Worm (Caenorhabditis elegans) whole organism, young adult: ENCODE results near the gene rfip-1.

Experiments used
- F57A8.1 ChIP-seq: fragments of 200-800 bp; sonication (Bioruptor generic); optimal IDR thresholded peaks from 2 replicates; lab custom pipeline; 2018; ENCODE audit warnings: mild to moderate bottlenecking, missing genetic modification characterization, moderate library complexity, missing compliant biosample characterization
- efl-1 ChIP-seq: fragments of 150-350 bp; optimal IDR thresholded peaks from 2 replicates; lab custom pipeline; 2014; ENCODE audit warnings: missing biosample characterization, missing genetic modification reagents, missing genetic modification characterization
- ets-4 ChIP-seq: fragments of 200-800 bp; sonication (Bioruptor generic); optimal IDR thresholded peaks from 2 replicates; lab custom pipeline; 2018; ENCODE audit warnings: mild to moderate bottlenecking, missing genetic modification characterization, missing compliant biosample characterization
- madf-6 ChIP-seq: fragments of 200-800 bp; sonication (Bioruptor generic); IDR thresholded peaks from 2 replicates; pipeline ENCODE4 v1.3.6; 2022; ENCODE audit warnings: missing genetic modification reagents, missing genetic modification characterization, missing compliant biosample characterization
- mes-4 ChIP-seq: sonication (generic microtip); optimal IDR thresholded peaks from 2 replicates; lab custom pipeline; 2016; ENCODE audit warnings: missing genotype, missing genetic modification characterization, missing compliant biosample characterization
- nhr-27 ChIP-seq: fragments of 200-800 bp; sonication (Bioruptor generic); optimal IDR thresholded peaks from 2 replicates; lab custom pipeline; 2018; ENCODE audit warnings: mild to moderate bottlenecking, missing genetic modification characterization, moderate library complexity, missing compliant biosample characterization
- unc-62 ChIP-seq: fragments of 150-350 bp; optimal IDR thresholded peaks from 2 replicates; lab custom pipeline; 2014; ENCODE audit warnings: missing biosample characterization, missing genetic modification reagents, missing genetic modification characterization
- ztf-6 ChIP-seq: fragments of 200-800 bp; sonication (Bioruptor generic); IDR thresholded peaks from 2 replicates; pipeline ENCODE4 v1.3.6; 2022; ENCODE audit warnings: missing genetic modification reagents, missing genetic modification characterization, missing compliant biosample characterization

DNA sequence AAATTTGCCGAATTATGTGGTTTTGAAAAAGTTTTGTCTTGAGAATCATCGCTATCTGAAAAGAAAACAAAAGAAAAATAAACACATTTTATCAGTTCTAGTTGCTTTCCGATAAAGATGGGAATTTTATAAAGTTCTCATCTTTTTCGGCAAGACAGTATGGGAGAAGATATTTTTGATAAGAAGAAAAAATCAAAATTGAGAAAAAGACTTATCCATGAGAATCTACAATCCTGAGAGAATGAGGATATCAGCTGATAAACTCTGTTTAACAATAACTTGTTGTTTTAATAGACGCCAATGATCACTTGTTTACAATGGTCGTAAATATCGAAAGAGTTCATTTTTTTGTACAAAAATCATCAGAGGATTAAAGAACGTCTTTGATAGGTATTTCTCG, 8.3 kb upstream of the rfip-1 start, which contains the start of gene F55C12.6:
- no peak for TF ChIP-seq mes-4 (tag; lab: Kevin White, UChicago)
- no peak for TF ChIP-seq unc-62
- TF ChIP-seq F57A8.1 = no peak
- no peak for TF ChIP-seq nhr-27 (tag; lab: Kevin White, UChicago)
- no peak for TF ChIP-seq madf-6
- no peak for TF ChIP-seq ztf-6 (GFP tag; lab: Robert Waterston, UW)
- no peak for TF ChIP-seq ets-4 (GFP tag; lab: Kevin White, UChicago)
- TF ChIP-seq efl-1 (GFP tag; lab: Kevin White, UChicago) = no peak
